Fruit fly (Drosophila melanogaster): Measurements from ENCODE around the gene dj.
A peak's percentile ranks its signal among the peaks of the same experiment; 100 is the strongest.

dj gene

dm6 chr3R:7108589-7109312 is 49.6 kb downstream of the dj start (continued):
- TF ChIP-seq Dip3 (GFP tag; optimal IDR thresholded peaks at IDR 0.05) (peak; percentile 44), CG4617 (GFP tag; optimal IDR thresholded peaks at IDR 0.05; ENCODE audit: borderline replicate concordance) (peak; percentile 91), CG6683 (GFP tag; optimal IDR thresholded peaks at IDR 0.05) (peak; percentile 63), CG7786 (GFP tag; optimal IDR thresholded peaks at IDR 0.05) (peak; percentile 83), Hsf (GFP tag; optimal IDR thresholded peaks at IDR 0.05) (peak; percentile 94), Poxn (GFP tag; IDR thresholded peaks at IDR 0.05) (no peak), Drgx (GFP tag; IDR thresholded peaks at IDR 0.05) (no peak), Max (GFP tag; optimal IDR thresholded peaks at IDR 0.05) (peak; percentile 92), ham (GFP tag; IDR thresholded peaks at IDR 0.05) (no peak), CG1603 (tag; optimal IDR thresholded peaks at IDR 0.05) (peak; percentile 93), CG7357 (GFP tag; IDR thresholded peaks at IDR 0.05) (peak; percentile 86), CG15514 (GFP tag; optimal IDR thresholded peaks at IDR 0.05) (peak; percentile 44), psq (GFP tag; optimal IDR thresholded peaks at IDR 0.05) (peak; percentile 81), CG17359 (tag; optimal IDR thresholded peaks at IDR 0.05) (peak; percentile 98), ac (GFP tag; optimal IDR thresholded peaks at IDR 0.05) (peak; percentile 93), sqz (GFP tag; optimal IDR thresholded peaks at IDR 0.05) (peak; percentile 93), Fer1 (GFP tag; optimal IDR thresholded peaks at IDR 0.05) (peak; percentile 63), eyg (GFP tag; optimal IDR thresholded peaks at IDR 0.05) (peak; percentile 83), Opbp (GFP tag; IDR thresholded peaks at IDR 0.05; ENCODE audit: partially characterized antibody) (no peak), CG10209 (GFP tag; optimal IDR thresholded peaks at IDR 0.05) (peak; percentile 93), CG1832 (GFP tag; optimal IDR thresholded peaks at IDR 0.05) (no peak), CG10654 (GFP tag; optimal IDR thresholded peaks at IDR 0.05) (peak; percentile 94), CG11093 (GFP tag; IDR thresholded peaks at IDR 0.05) (peak; percentile 94), Dek (tag; optimal IDR thresholded peaks at IDR 0.05) (peak; percentile 72), Ptx1 (GFP tag; IDR thresholded peaks at IDR 0.05) (no peak), CG13296 (GFP tag; optimal IDR thresholded peaks at IDR 0.05) (peak; percentile 72), CG12236 (GFP tag; optimal IDR thresholded peaks at IDR 0.05) (peak; percentile 95), TFAM (GFP tag; optimal IDR thresholded peaks at IDR 0.05) (peak; percentile 89), CG11085 (GFP tag; IDR thresholded peaks at IDR 0.05) (no peak), CG30403 (GFP tag; optimal IDR thresholded peaks at IDR 0.05) (peak; percentile 95), CG12942 (GFP tag; optimal IDR thresholded peaks at IDR 0.05) (peak; percentile 94), CG13894 (tag; optimal IDR thresholded peaks at IDR 0.05) (no peak), CG12155 (GFP tag; optimal IDR thresholded peaks at IDR 0.05) (peak; percentile 87), CG10267 (tag; optimal IDR thresholded peaks at IDR 0.05) (peak; percentile 95), Ets97D (GFP tag; optimal IDR thresholded peaks at IDR 0.05) (peak; percentile 66), Dll (GFP tag; IDR thresholded peaks at IDR 0.05; ENCODE audit: partially characterized antibody) (no peak), CG7745 (tag; optimal IDR thresholded peaks at IDR 0.05) (peak; percentile 72), E2f1 (GFP tag; IDR thresholded peaks at IDR 0.05) (no peak), CG10959 (GFP tag; IDR thresholded peaks at IDR 0.05) (no peak), H2.0 (GFP tag; IDR thresholded peaks at IDR 0.05) (no peak), grau (tag; optimal IDR thresholded peaks at IDR 0.05) (peak; percentile 94), gcm2 (GFP tag; optimal IDR thresholded peaks at IDR 0.05) (peak; percentile 81), cwo (GFP tag; optimal IDR thresholded peaks at IDR 0.05) (peak; percentile 69), seq (GFP tag; IDR thresholded peaks at IDR 0.05) (no peak), Dbx (GFP tag; IDR thresholded peaks at IDR 0.05) (no peak), CG17385 (GFP tag; optimal IDR thresholded peaks at IDR 0.05) (peak; percentile 93), eve (GFP tag; optimal IDR thresholded peaks at IDR 0.05) (peak in 1 of 2 experiments; percentile 52), maf-S (GFP tag; optimal IDR thresholded peaks at IDR 0.05) (peak; percentile 72), grn (GFP tag; optimal IDR thresholded peaks at IDR 0.05) (peak; percentile 58), CG14014 (GFP tag; IDR thresholded peaks at IDR 0.05) (no peak)
